Fruit fly (Drosophila melanogaster) whole organism, prepupa: ENCODE measurements around the gene CG11593.
A peak's percentile ranks its signal among the peaks of the same experiment; 100 is the strongest.

Experiments
- Blimp-1 ChIP-seq: fragments of 200-800 bp; sonication (Bioruptor generic); optimal IDR thresholded peaks from 3 replicates; lab custom pipeline; 2017; ENCODE audit warnings: missing biosample characterization, missing genetic modification characterization, mild to moderate bottlenecking, moderate library complexity, missing genetic modification reagents
- CG10631 ChIP-seq: fragments of 200-800 bp; sonication (Bioruptor generic); optimal IDR thresholded peaks from 2 replicates; lab custom pipeline; 2016; ENCODE audit warnings: missing biosample characterization, missing genetic modification characterization
- CG10669 ChIP-seq: fragments of 200-800 bp; sonication (Bioruptor generic); optimal IDR thresholded peaks from 3 replicates; lab custom pipeline; 2018; ENCODE audit warnings: missing biosample characterization, mild to moderate bottlenecking, missing genetic modification characterization, moderate library complexity
- CG11294 ChIP-seq: fragments of 200-800 bp; sonication (Bioruptor generic); IDR thresholded peaks from 2 replicates; pipeline ENCODE4 v1.3.6; 2022; ENCODE audit warnings: missing biosample characterization, missing genetic modification characterization
- CG11762 ChIP-seq: fragments of 200-800 bp; sonication (Bioruptor generic); optimal IDR thresholded peaks from 3 replicates; lab custom pipeline; 2016; ENCODE audit warnings: missing biosample characterization, missing genetic modification characterization; ENCODE audit not compliant: insufficient read depth
- CG1621 ChIP-seq: fragments of 200-800 bp; sonication (Bioruptor generic); optimal IDR thresholded peaks from 3 replicates; lab custom pipeline; 2018; ENCODE audit warnings: missing biosample characterization, mild to moderate bottlenecking, missing genetic modification characterization
- CG16779 ChIP-seq: fragments of 200-800 bp; sonication (Bioruptor generic); optimal IDR thresholded peaks from 3 replicates; lab custom pipeline; 2017; ENCODE audit warnings: missing biosample characterization, mild to moderate bottlenecking, missing genetic modification characterization
- CG3032 ChIP-seq: fragments of 200-800 bp; optimal IDR thresholded peaks from 2 replicates; lab custom pipeline; 2019; ENCODE audit warnings: missing biosample characterization, mild to moderate bottlenecking, missing genetic modification characterization, moderate library complexity
- CG31627 ChIP-seq: fragments of 200-800 bp; sonication (Bioruptor generic); optimal IDR thresholded peaks from 3 replicates; lab custom pipeline; 2016; ENCODE audit warnings: missing biosample characterization, missing genetic modification characterization
- CG32006 ChIP-seq: fragments of 200-800 bp; sonication (Bioruptor generic); optimal IDR thresholded peaks from 3 replicates; lab custom pipeline; 2017; ENCODE audit warnings: missing biosample characterization, mild to moderate bottlenecking, missing genetic modification characterization
- CG34406 ChIP-seq: fragments of 200-800 bp; sonication (Bioruptor generic); optimal IDR thresholded peaks from 3 replicates; lab custom pipeline; 2016; ENCODE audit warnings: missing biosample characterization, missing genetic modification characterization
- CG3919 ChIP-seq: fragments of 200-800 bp; sonication (Bioruptor generic); optimal IDR thresholded peaks from 3 replicates; lab custom pipeline; 2016; ENCODE audit warnings: missing biosample characterization, missing genetic modification characterization
- CG4318 ChIP-seq: fragments of 200-800 bp; sonication (Bioruptor generic); optimal IDR thresholded peaks from 3 replicates; lab custom pipeline; 2017; ENCODE audit warnings: missing biosample characterization, mild to moderate bottlenecking, missing genetic modification characterization
- CG6792 ChIP-seq: fragments of 200-800 bp; sonication (Bioruptor generic); optimal IDR thresholded peaks from 3 replicates; lab custom pipeline; 2016; ENCODE audit warnings: missing biosample characterization, missing genetic modification characterization
- CG6808 ChIP-seq: fragments of 200-800 bp; sonication (Bioruptor generic); optimal IDR thresholded peaks from 3 replicates; lab custom pipeline; 2017; ENCODE audit warnings: missing biosample characterization, missing genetic modification characterization, mild to moderate bottlenecking, moderate library complexity, missing genetic modification reagents
- CG6854 ChIP-seq: fragments of 200-800 bp; sonication (Bioruptor generic); optimal IDR thresholded peaks from 2 replicates; lab custom pipeline; 2017; ENCODE audit warnings: missing biosample characterization, mild to moderate bottlenecking, missing genetic modification characterization
- CG8319 ChIP-seq: fragments of 200-800 bp; sonication (Bioruptor generic); optimal IDR thresholded peaks from 3 replicates; lab custom pipeline; 2016; ENCODE audit warnings: missing biosample characterization, missing genetic modification characterization
- CG8632 ChIP-seq: fragments of 200-800 bp; sonication (Bioruptor generic); optimal IDR thresholded peaks from 3 replicates; lab custom pipeline; 2016; ENCODE audit warnings: missing biosample characterization, missing genetic modification characterization
- Eip75B ChIP-seq: fragments of 200-800 bp; sonication (Bioruptor generic); optimal IDR thresholded peaks from 3 replicates; lab custom pipeline; 2016; ENCODE audit warnings: missing biosample characterization, missing genetic modification characterization
- Eip78C ChIP-seq: fragments of 200-800 bp; sonication (Bioruptor generic); peaks from one replicate; lab custom pipeline; 2016; ENCODE audit warnings: missing biosample characterization, missing genetic modification characterization
- Eip93F ChIP-seq: fragments of 200-800 bp; sonication (Bioruptor generic); optimal IDR thresholded peaks from 2 replicates; lab custom pipeline; 2016; ENCODE audit warnings: missing biosample characterization, mild to moderate bottlenecking, missing genetic modification characterization
- Ets21C ChIP-seq: fragments of 200-800 bp; sonication (Bioruptor generic); optimal IDR thresholded peaks from 3 replicates; lab custom pipeline; 2016; ENCODE audit warnings: missing biosample characterization, missing genetic modification characterization
- Ets96B ChIP-seq: fragments of 200-800 bp; optimal IDR thresholded peaks from 2 replicates; lab custom pipeline; 2019; ENCODE audit warnings: missing biosample characterization, mild to moderate bottlenecking, missing genetic modification characterization, moderate library complexity
- Gug ChIP-seq: fragments of 200-800 bp; sonication (Bioruptor generic); IDR thresholded peaks from 2 replicates; pipeline ENCODE4 v1.3.6; 2022; ENCODE audit warnings: missing biosample characterization, missing genetic modification characterization
- Hr38 ChIP-seq: sonication (Bioruptor generic); optimal IDR thresholded peaks from 2 replicates; lab custom pipeline; 2016; ENCODE audit warnings: missing biosample characterization, missing genetic modification characterization
- Hr39 ChIP-seq: fragments of 200-800 bp; sonication (Bioruptor generic); optimal IDR thresholded peaks from 2 replicates; lab custom pipeline; 2016; ENCODE audit warnings: missing biosample characterization, missing genetic modification characterization
- Hr4 ChIP-seq: fragments of 200-800 bp; sonication (Bioruptor generic); optimal IDR thresholded peaks from 3 replicates; lab custom pipeline; 2016; ENCODE audit warnings: missing biosample characterization, missing genetic modification characterization
- Met ChIP-seq: fragments of 200-800 bp; sonication (Bioruptor generic); optimal IDR thresholded peaks from 3 replicates; lab custom pipeline; 2016; ENCODE audit warnings: missing biosample characterization, missing genetic modification characterization
- OdsH ChIP-seq: fragments of 200-800 bp; sonication (Bioruptor generic); optimal IDR thresholded peaks from 3 replicates; lab custom pipeline; 2016; ENCODE audit warnings: missing biosample characterization, missing genetic modification characterization
- Smox ChIP-seq: fragments of 200-800 bp; sonication (Bioruptor generic); optimal IDR thresholded peaks from 3 replicates; lab custom pipeline; 2016; ENCODE audit warnings: missing biosample characterization, missing genetic modification characterization
- Sox102F ChIP-seq: fragments of 200-800 bp; sonication (Bioruptor generic); optimal IDR thresholded peaks from 2 replicates; lab custom pipeline; 2016; ENCODE audit warnings: missing biosample characterization, mild to moderate bottlenecking, missing genetic modification characterization
- Sox14 ChIP-seq: fragments of 200-800 bp; sonication (Bioruptor generic); optimal IDR thresholded peaks from 3 replicates; lab custom pipeline; 2016; ENCODE audit warnings: missing biosample characterization, missing genetic modification characterization
- Sox15 ChIP-seq: fragments of 200-800 bp; sonication (Bioruptor generic); optimal IDR thresholded peaks from 3 replicates; lab custom pipeline; 2016; ENCODE audit warnings: missing biosample characterization, missing genetic modification characterization
- achi ChIP-seq: fragments of 200-800 bp; sonication (Bioruptor generic); optimal IDR thresholded peaks from 3 replicates; lab custom pipeline; 2016; ENCODE audit warnings: missing biosample characterization, missing genetic modification characterization
- cyc ChIP-seq: fragments of 200-800 bp; sonication (Bioruptor generic); optimal IDR thresholded peaks from 3 replicates; lab custom pipeline; 2016; ENCODE audit warnings: missing biosample characterization, missing genetic modification characterization
- dac ChIP-seq: fragments of 200-800 bp; sonication (Bioruptor generic); optimal IDR thresholded peaks from 2 replicates; lab custom pipeline; 2017; ENCODE audit warnings: missing biosample characterization, mild to moderate bottlenecking, missing genetic modification characterization
- dsx ChIP-seq: fragments of 200-800 bp; optimal IDR thresholded peaks from 3 replicates; lab custom pipeline; 2019; ENCODE audit warnings: missing biosample characterization, mild to moderate bottlenecking, missing genetic modification characterization, moderate library complexity; ENCODE audit not compliant: poor library complexity, severe bottlenecking
- fd59A ChIP-seq: fragments of 200-800 bp; sonication (Bioruptor generic); optimal IDR thresholded peaks from 2 replicates; lab custom pipeline; 2017; ENCODE audit warnings: missing biosample characterization, mild to moderate bottlenecking, missing genetic modification characterization, missing genetic modification reagents
- fd85E ChIP-seq: fragments of 200-800 bp; sonication (Bioruptor generic); optimal IDR thresholded peaks from 3 replicates; lab custom pipeline; 2016; ENCODE audit warnings: missing biosample characterization, missing genetic modification characterization
- net ChIP-seq: fragments of 200-800 bp; sonication (Bioruptor generic); optimal IDR thresholded peaks from 3 replicates; lab custom pipeline; 2016; ENCODE audit warnings: missing biosample characterization, missing genetic modification characterization
- pdm3 ChIP-seq: fragments of 200-800 bp; sonication (Bioruptor generic); optimal IDR thresholded peaks from 3 replicates; lab custom pipeline; 2016; ENCODE audit warnings: missing biosample characterization, missing genetic modification characterization
- salr ChIP-seq, 2 experiments: fragments of 200-800 bp; sonication (Bioruptor generic); optimal IDR thresholded peaks; 3 replicates each; lab custom pipeline; 2016 to 2018; ENCODE audit warnings: missing biosample characterization in 2 of 2, missing genetic modification characterization in 2 of 2, mild to moderate bottlenecking in 1 of 2
- spab ChIP-seq: fragments of 200-800 bp; sonication (Bioruptor generic); optimal IDR thresholded peaks from 2 replicates; lab custom pipeline; 2017; ENCODE audit warnings: missing biosample characterization, mild to moderate bottlenecking, missing genetic modification characterization, missing genetic modification reagents
- ss ChIP-seq, 2 experiments: fragments of 200-800 bp; sonication (Bioruptor generic); optimal IDR thresholded peaks; 2 replicates in 1 of 2; 3 replicates in 1 of 2; lab custom pipeline; 2017 to 2018; ENCODE audit warnings: mild to moderate bottlenecking in 2 of 2, missing biosample characterization in 2 of 2, missing genetic modification characterization in 2 of 2, moderate library complexity in 1 of 2
- svp ChIP-seq: fragments of 200-800 bp; sonication (Bioruptor generic); peaks from one replicate; lab custom pipeline; 2016; ENCODE audit warnings: missing biosample characterization, missing genetic modification characterization
- topi ChIP-seq: fragments of 200-800 bp; sonication (Bioruptor generic); optimal IDR thresholded peaks from 3 replicates; lab custom pipeline; 2016; ENCODE audit warnings: missing biosample characterization, missing genetic modification characterization

The CG11593 gene

dm6 chr3L:4070996-4071379, 30.7 kb upstream of the CG11593 start (continued):
- peak; percentile 85 for TF ChIP-seq CG11762 (GFP tag; lab: Kevin White, UChicago)
- peak; percentile 72 for TF ChIP-seq Sox102F
- TF ChIP-seq Sox14 (GFP tag; lab: Kevin White, UChicago): peak; percentile 84
- peak; percentile 83 for TF ChIP-seq OdsH (GFP tag; lab: Kevin White, UChicago)
- TF ChIP-seq fd85E (GFP tag; lab: Kevin White, UChicago): peak; percentile 54
- TF ChIP-seq fd59A (GFP tag; lab: Kevin White, UChicago): peak; percentile 62
- TF ChIP-seq CG31627: peak; percentile 76
- peak; percentile 91 for TF ChIP-seq CG3032 (tag; lab: Kevin White, UChicago)
- TF ChIP-seq Smox: peak; percentile 55
- peak; percentile 75 for TF ChIP-seq dsx
- peak; percentile 95 for TF ChIP-seq Eip78C (GFP tag; lab: Kevin White, UChicago)
- TF ChIP-seq Ets21C (GFP tag; lab: Kevin White, UChicago): peak; percentile 52
- no peak for TF ChIP-seq CG16779 (tag; lab: Kevin White, UChicago)
- TF ChIP-seq Hr38 (GFP tag; lab: Kevin White, UChicago): no peak
- TF ChIP-seq Gug (GFP tag; lab: Robert Waterston, UW): peak; percentile 94
- TF ChIP-seq Met (GFP tag; lab: Kevin White, UChicago): peak; percentile 65

- peak; percentile 98 for TF ChIP-seq CG3919 (GFP tag; lab: Kevin White, UChicago)
- peak; percentile 99 for TF ChIP-seq Sox14 (GFP tag; lab: Kevin White, UChicago)
- peak; percentile 96 for TF ChIP-seq CG10669 (GFP tag; lab: Kevin White, UChicago)
- peak; percentile 98 for TF ChIP-seq Sox15
- peak; percentile 99 for TF ChIP-seq net (GFP tag; lab: Kevin White, UChicago)
- TF ChIP-seq spab (GFP tag; lab: Kevin White, UChicago): peak; percentile 96
- TF ChIP-seq CG8632 (GFP tag; lab: Kevin White, UChicago): peak; percentile 96
- peak; percentile 99 for TF ChIP-seq svp (GFP tag; lab: Kevin White, UChicago)
- peak; percentile 98 for TF ChIP-seq Sox102F
- peak; percentile 91 for TF ChIP-seq CG16779 (tag; lab: Kevin White, UChicago)
- peak; percentile 95 to 98 for TF ChIP-seq ss (GFP tag; optimal IDR thresholded peaks at IDR 0.05; lab: Kevin White, UChicago)
- TF ChIP-seq Blimp-1: peak; percentile 91
- peak; percentile 97 for TF ChIP-seq dac (GFP tag; lab: Kevin White, UChicago)
- TF ChIP-seq CG6808: peak; percentile 95
- TF ChIP-seq Eip75B (GFP tag; lab: Kevin White, UChicago): peak; percentile 98
- TF ChIP-seq cyc (GFP tag; lab: Kevin White, UChicago): peak; percentile 99
- TF ChIP-seq fd59A (GFP tag; lab: Kevin White, UChicago): peak; percentile 98
- TF ChIP-seq salr (GFP tag; optimal IDR thresholded peaks at IDR 0.05; lab: Kevin White, UChicago): peak; percentile 98
- TF ChIP-seq CG32006 (GFP tag; lab: Kevin White, UChicago): peak; percentile 99
- peak; percentile 98 for TF ChIP-seq achi (GFP tag; lab: Kevin White, UChicago)
- peak; percentile 97 for TF ChIP-seq CG4318 (GFP tag; lab: Kevin White, UChicago)
- peak; percentile 96 for TF ChIP-seq CG8319
- peak; percentile 99 for TF ChIP-seq CG31627
- peak; percentile 97 for TF ChIP-seq CG6854 (GFP tag; lab: Kevin White, UChicago)
- peak; percentile 98 for TF ChIP-seq Ets96B (tag; lab: Kevin White, UChicago)
- TF ChIP-seq Hr4 (GFP tag; lab: Kevin White, UChicago): peak; percentile 99
- peak; percentile 98 for TF ChIP-seq CG11294 (GFP tag; lab: Robert Waterston, UW)
- TF ChIP-seq CG6792 (GFP tag; lab: Kevin White, UChicago): peak; percentile 99
- peak; percentile 98 for TF ChIP-seq CG3032 (tag; lab: Kevin White, UChicago)
- TF ChIP-seq Hr39 (GFP tag; lab: Kevin White, UChicago): peak; percentile 99
- TF ChIP-seq pdm3: peak; percentile 99
- peak; percentile 99 for TF ChIP-seq Eip78C (GFP tag; lab: Kevin White, UChicago)
- peak; percentile 98 for TF ChIP-seq Met (GFP tag; lab: Kevin White, UChicago)
- peak; percentile 97 for TF ChIP-seq topi (GFP tag; lab: Kevin White, UChicago)
- peak; percentile 99 for TF ChIP-seq Gug (GFP tag; lab: Robert Waterston, UW)
- peak; percentile 92 for TF ChIP-seq fd85E (GFP tag; lab: Kevin White, UChicago)
- TF ChIP-seq CG10631: peak; percentile 97
- peak; percentile 97 for TF ChIP-seq CG1621
- TF ChIP-seq CG34406: peak; percentile 98
- peak; percentile 99 for TF ChIP-seq OdsH (GFP tag; lab: Kevin White, UChicago)
- TF ChIP-seq Hr38 (GFP tag; lab: Kevin White, UChicago): peak; percentile 88
- TF ChIP-seq Eip93F (GFP tag; lab: Kevin White, UChicago): peak; percentile 92
These were observed 30.1 kb upstream of the CG11593 start for dm6 chr3L:4070221-4070995.
